Worm (Caenorhabditis elegans): Measurements from ENCODE around the gene gem-1.

DNA sequence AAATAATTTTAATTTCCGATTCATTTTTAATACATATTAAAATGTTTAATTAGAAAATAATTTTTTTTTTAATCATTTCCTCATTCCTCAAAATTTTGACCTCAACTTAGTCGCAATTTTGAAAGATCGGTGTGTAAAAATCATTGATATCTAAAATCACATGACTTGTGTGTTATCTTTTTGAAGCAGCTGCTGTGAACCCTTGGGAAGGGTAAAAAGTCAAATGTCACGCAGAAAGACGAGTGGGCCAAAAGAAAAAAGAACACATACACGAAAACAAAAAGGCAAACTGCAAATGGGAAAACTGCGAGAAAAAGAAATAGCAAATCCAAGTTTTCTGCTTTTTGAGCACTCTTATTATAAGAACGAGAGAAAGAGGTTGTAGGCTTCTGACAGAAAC is 6.5 kb upstream of the gem-1 start:
- TF ChIP-seq nhr-237 (tag; optimal IDR thresholded peaks at IDR 0.05) (no peak), ZK546.5 (tag; optimal IDR thresholded peaks at IDR 0.05) (no peak), peb-1 (tag; optimal IDR thresholded peaks at IDR 0.05) (no peak), mdl-1 (tag; optimal IDR thresholded peaks at IDR 0.05) (no peak)

Data from whole organism, L2 larva.